Fruit fly (Drosophila melanogaster): ENCODE data around the gene MFS3.

Gene MFS3

dm6 chr2L:1123078-1123818, 19.8 kb upstream of the MFS3 start (continued):
- TF ChIP-seq wor (GFP tag; IDR thresholded peaks at IDR 0.05) = no peak
- TF ChIP-seq Ets65A (GFP tag) = no peak
- no peak for TF ChIP-seq sqz (GFP tag; optimal IDR thresholded peaks at IDR 0.05)
- TF ChIP-seq ewg (GFP tag; optimal IDR thresholded peaks at IDR 0.05) = peak; percentile 24
- no peak for TF ChIP-seq CG10274 (GFP tag; optimal IDR thresholded peaks at IDR 0.05)
- no peak for TF ChIP-seq Hr78 (GFP tag; optimal IDR thresholded peaks at IDR 0.05)
- peak; percentile 34 for TF ChIP-seq CoRest (tag; optimal IDR thresholded peaks at IDR 0.05)
- TF ChIP-seq CG2202 (tag; optimal IDR thresholded peaks at IDR 0.05) = peak; percentile 76
- peak; percentile 80 for TF ChIP-seq Med (GFP tag)
- peak; percentile 14 for TF ChIP-seq exex (tag; optimal IDR thresholded peaks at IDR 0.05)
- no peak for TF ChIP-seq Bteb2 (GFP tag; optimal IDR thresholded peaks at IDR 0.05)
- peak; percentile 56 for TF ChIP-seq CG17568 (GFP tag; optimal IDR thresholded peaks at IDR 0.05)
- TF ChIP-seq ems (GFP tag; optimal IDR thresholded peaks at IDR 0.05) = no peak
- TF ChIP-seq ind (GFP tag; optimal IDR thresholded peaks at IDR 0.05) = no peak
- TF ChIP-seq CG3281 (GFP tag; optimal IDR thresholded peaks at IDR 0.05) = no peak
- TF ChIP-seq Vsx1 (GFP tag; optimal IDR thresholded peaks at IDR 0.05) = peak; percentile 45
- TF ChIP-seq CG18764 (GFP tag; optimal IDR thresholded peaks at IDR 0.05) = peak; percentile 45
- no peak for TF ChIP-seq CG15514 (GFP tag; optimal IDR thresholded peaks at IDR 0.05)
- TF ChIP-seq CG6683 (GFP tag; optimal IDR thresholded peaks at IDR 0.05) = no peak
- TF ChIP-seq CG3838 (GFP tag; optimal IDR thresholded peaks at IDR 0.05) = no peak
- TF ChIP-seq zfh1 (GFP tag; IDR thresholded peaks at IDR 0.05) = peak; percentile 46; the same call in 1 of the 3 replicates
- no peak for TF ChIP-seq gt (GFP tag; IDR thresholded peaks at IDR 0.05)
- TF ChIP-seq B-H2 (GFP tag; optimal IDR thresholded peaks at IDR 0.05) = no peak
- no peak for TF ChIP-seq ranshi (GFP tag; IDR thresholded peaks at IDR 0.05)
- TF ChIP-seq CG7928 (GFP tag; optimal IDR thresholded peaks at IDR 0.05) = no peak
- TF ChIP-seq CG12219 (GFP tag; optimal IDR thresholded peaks at IDR 0.05) = peak; percentile 5
- no peak for TF ChIP-seq tna (GFP tag; IDR thresholded peaks at IDR 0.05; ENCODE audit: partially characterized antibody)
- no peak for TF ChIP-seq rib (GFP tag; IDR thresholded peaks at IDR 0.05)
- TF ChIP-seq ERR (GFP tag; optimal IDR thresholded peaks at IDR 0.05) = no peak
- no peak for TF ChIP-seq CG14860 (GFP tag; IDR thresholded peaks at IDR 0.05; ENCODE audit: partially characterized antibody)
- no peak for TF ChIP-seq E2f1 (GFP tag; IDR thresholded peaks at IDR 0.05)
- TF ChIP-seq seq (GFP tag; IDR thresholded peaks at IDR 0.05) = no peak
- no peak for TF ChIP-seq aop (GFP tag; IDR thresholded peaks at IDR 0.05)
- no peak for TF ChIP-seq Doc2 (GFP tag; IDR thresholded peaks at IDR 0.05)
- TF ChIP-seq HLHmδ (GFP tag; optimal IDR thresholded peaks at IDR 0.05) = no peak
- TF ChIP-seq dmrt99B (tag; optimal IDR thresholded peaks at IDR 0.05) = peak; percentile 44
- no peak for TF ChIP-seq CG12071 (GFP tag; optimal IDR thresholded peaks at IDR 0.05)
- TF ChIP-seq CG34376 (GFP tag; optimal IDR thresholded peaks at IDR 0.05) = no peak
- peak; percentile 72 for TF ChIP-seq gem (tag; optimal IDR thresholded peaks at IDR 0.05)
- no peak for TF ChIP-seq CG3065 (GFP tag; optimal IDR thresholded peaks at IDR 0.05)
- TF ChIP-seq run (tag; optimal IDR thresholded peaks at IDR 0.05) = peak; percentile 5
- no peak for TF ChIP-seq lbe (GFP tag; optimal IDR thresholded peaks at IDR 0.05)
- no peak for TF ChIP-seq Nf-YC (tag; optimal IDR thresholded peaks at IDR 0.05)
- TF ChIP-seq Oaz (GFP tag; IDR thresholded peaks at IDR 0.05) = no peak
- TF ChIP-seq CG9932 (GFP tag; IDR thresholded peaks at IDR 0.05) = no peak
- TF ChIP-seq amos (GFP tag; IDR thresholded peaks at IDR 0.05; ENCODE audit: partially characterized antibody) = no peak
- no peak for TF ChIP-seq HHEX (GFP tag; optimal IDR thresholded peaks at IDR 0.05)
- TF ChIP-seq TFAM (GFP tag; optimal IDR thresholded peaks at IDR 0.05) = no peak
- no peak for TF ChIP-seq H15 (GFP tag; IDR thresholded peaks at IDR 0.05)
